Fruit fly (Drosophila melanogaster): ENCODE results near the gene ssp3.

ssp3 gene

DNA sequence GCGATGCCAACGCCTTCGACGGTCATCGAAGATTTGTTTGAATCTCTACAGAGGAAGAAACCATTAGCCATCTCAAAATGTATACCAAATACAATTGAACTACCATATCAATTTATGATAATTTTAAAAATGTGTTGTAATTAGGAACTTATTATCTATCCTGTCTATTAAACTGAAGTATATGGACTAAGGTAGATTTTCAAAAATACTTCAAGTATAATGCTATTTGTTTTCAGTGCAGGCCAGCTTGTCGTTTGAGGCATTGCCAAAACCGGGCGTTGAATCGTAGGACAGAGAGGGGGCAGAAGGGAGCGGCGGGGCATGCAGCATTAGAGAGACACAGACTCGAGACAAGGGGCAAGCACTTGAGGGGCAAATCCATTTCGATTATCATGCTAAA lies 36.3 kb downstream of the ssp3 start (continued):
- no peak for TF ChIP-seq Sox15 (GFP tag; optimal IDR thresholded peaks at IDR 0.05)
- peak; percentile 35 for TF ChIP-seq pdm3 (GFP tag; optimal IDR thresholded peaks at IDR 0.05)
- peak; percentile 83 for TF ChIP-seq CG15336 (GFP tag; IDR thresholded peaks at IDR 0.05)
- peak; percentile 57 for TF ChIP-seq CG6163 (GFP tag; IDR thresholded peaks at IDR 0.05)
- no peak for TF ChIP-seq CG6792 (GFP tag; optimal IDR thresholded peaks at IDR 0.05)
- peak; percentile 58 for TF ChIP-seq CG6276 (GFP tag; optimal IDR thresholded peaks at IDR 0.05)
- peak; percentile 67 for TF ChIP-seq Eip78C (GFP tag)
- TF ChIP-seq Eip93F (GFP tag; optimal IDR thresholded peaks at IDR 0.05), result no peak
- TF ChIP-seq CG9139 (GFP tag; optimal IDR thresholded peaks at IDR 0.05), result no peak
- TF ChIP-seq topi (GFP tag; optimal IDR thresholded peaks at IDR 0.05), result no peak
- peak; percentile 12 for TF ChIP-seq Smox (GFP tag; optimal IDR thresholded peaks at IDR 0.05)
- no peak for TF ChIP-seq Sox102F (GFP tag; optimal IDR thresholded peaks at IDR 0.05)
- no peak for TF ChIP-seq CG3032 (tag; optimal IDR thresholded peaks at IDR 0.05)

dm6 chr2L:18906615-18907014 lies 37.1 kb downstream of the ssp3 start:
- TF ChIP-seq CG15336 (GFP tag; IDR thresholded peaks at IDR 0.05), result no peak
- no peak for TF ChIP-seq Gug (GFP tag; IDR thresholded peaks at IDR 0.05)
- no peak for TF ChIP-seq salr (GFP tag; optimal IDR thresholded peaks at IDR 0.05)
- no peak for TF ChIP-seq dsx (GFP tag; optimal IDR thresholded peaks at IDR 0.05; ENCODE audit: poor library complexity, severe bottlenecking)
- TF ChIP-seq topi (GFP tag; optimal IDR thresholded peaks at IDR 0.05), result no peak
- no peak for TF ChIP-seq CG6792 (GFP tag; optimal IDR thresholded peaks at IDR 0.05)
- peak; percentile 32 for TF ChIP-seq Eip78C (GFP tag)
- no peak for TF ChIP-seq CG3032 (tag; optimal IDR thresholded peaks at IDR 0.05)
- TF ChIP-seq CG31627 (GFP tag; optimal IDR thresholded peaks at IDR 0.05), result no peak

DNA sequence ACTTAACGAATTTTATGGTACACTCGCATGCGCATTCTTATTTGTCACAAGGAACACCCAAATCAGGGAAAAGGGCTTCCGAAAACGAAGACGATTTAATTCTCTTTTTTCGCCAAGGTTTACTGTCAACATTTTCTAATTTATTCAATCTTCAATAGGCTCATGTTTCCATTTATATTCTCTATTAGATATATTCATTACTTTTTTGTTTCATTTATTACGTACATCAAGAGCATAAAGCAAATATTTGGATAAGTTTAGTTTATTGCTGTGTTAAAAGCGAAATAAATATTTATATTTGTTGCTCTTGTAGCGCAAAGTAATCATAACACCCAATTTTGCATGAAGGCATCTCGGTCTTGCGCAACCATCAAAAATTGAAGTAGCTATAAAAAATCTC lies 42.8 kb downstream of the ssp3 start:
- TF ChIP-seq cyc (GFP tag; optimal IDR thresholded peaks at IDR 0.05) (no peak), svp (GFP tag) (peak; percentile 26), OdsH (GFP tag; optimal IDR thresholded peaks at IDR 0.05) (no peak), CG11294 (GFP tag; IDR thresholded peaks at IDR 0.05) (no peak), CG6808 (GFP tag; optimal IDR thresholded peaks at IDR 0.05) (no peak), acj6 (GFP tag; optimal IDR thresholded peaks at IDR 0.05) (no peak), pdm3 (GFP tag; optimal IDR thresholded peaks at IDR 0.05) (no peak), fd85E (GFP tag; optimal IDR thresholded peaks at IDR 0.05) (no peak), CG4318 (GFP tag; optimal IDR thresholded peaks at IDR 0.05) (no peak), Lpt (GFP tag; optimal IDR thresholded peaks at IDR 0.05) (no peak), CG11762 (GFP tag; optimal IDR thresholded peaks at IDR 0.05; ENCODE audit: insufficient read depth) (no peak), CG10631 (GFP tag; optimal IDR thresholded peaks at IDR 0.05) (no peak), Eip78C (GFP tag) (peak; percentile 43), CG11902 (GFP tag; optimal IDR thresholded peaks at IDR 0.05) (no peak), Eip75B (GFP tag; optimal IDR thresholded peaks at IDR 0.05) (no peak), achi (GFP tag; optimal IDR thresholded peaks at IDR 0.05) (no peak), salr (GFP tag; optimal IDR thresholded peaks at IDR 0.05) (no peak), Hr4 (GFP tag; optimal IDR thresholded peaks at IDR 0.05) (no peak), CG9139 (GFP tag; optimal IDR thresholded peaks at IDR 0.05) (no peak), dsx (GFP tag; optimal IDR thresholded peaks at IDR 0.05; ENCODE audit: poor library complexity, severe bottlenecking) (no peak), CG34406 (GFP tag; optimal IDR thresholded peaks at IDR 0.05) (no peak), ss (GFP tag; optimal IDR thresholded peaks at IDR 0.05) (no peak), CG3032 (tag; optimal IDR thresholded peaks at IDR 0.05) (no peak), Ets21C (GFP tag; optimal IDR thresholded peaks at IDR 0.05) (peak; percentile 45), CG3919 (GFP tag; optimal IDR thresholded peaks at IDR 0.05) (no peak), CG8632 (GFP tag; optimal IDR thresholded peaks at IDR 0.05) (no peak), Met (GFP tag; optimal IDR thresholded peaks at IDR 0.05) (peak; percentile 49), CG6792 (GFP tag; optimal IDR thresholded peaks at IDR 0.05) (no peak), Sox15 (GFP tag; optimal IDR thresholded peaks at IDR 0.05) (no peak), esn (GFP tag; optimal IDR thresholded peaks at IDR 0.05) (peak; percentile 55), fd59A (GFP tag; optimal IDR thresholded peaks at IDR 0.05) (no peak), CG6163 (GFP tag; IDR thresholded peaks at IDR 0.05) (no peak), Gug (GFP tag; IDR thresholded peaks at IDR 0.05) (no peak), topi (GFP tag; optimal IDR thresholded peaks at IDR 0.05) (peak; percentile 43), fkh (GFP tag; optimal IDR thresholded peaks at IDR 0.05) (no peak), spab (GFP tag; optimal IDR thresholded peaks at IDR 0.05) (no peak), CG16779 (tag; optimal IDR thresholded peaks at IDR 0.05) (no peak), CG31627 (GFP tag; optimal IDR thresholded peaks at IDR 0.05) (peak; percentile 41), eg (GFP tag; IDR thresholded peaks at IDR 0.05) (no peak), CG15336 (GFP tag; IDR thresholded peaks at IDR 0.05) (no peak), lz (GFP tag; optimal IDR thresholded peaks at IDR 0.05) (peak; percentile 49), Blimp-1 (GFP tag; optimal IDR thresholded peaks at IDR 0.05) (no peak), Eip93F (GFP tag; optimal IDR thresholded peaks at IDR 0.05) (no peak)
